Fruit fly (Drosophila melanogaster) whole organism, prepupa: ENCODE data around the gene CG31636.

Source experiments
- CG10669 ChIP-seq: fragments of 200-800 bp; sonication (Bioruptor generic); optimal IDR thresholded peaks from 3 replicates; lab custom pipeline; 2018; ENCODE audit warnings: missing biosample characterization, mild to moderate bottlenecking, missing genetic modification characterization, moderate library complexity
- CG32006 ChIP-seq: fragments of 200-800 bp; sonication (Bioruptor generic); optimal IDR thresholded peaks from 3 replicates; lab custom pipeline; 2017; ENCODE audit warnings: missing biosample characterization, mild to moderate bottlenecking, missing genetic modification characterization
- CG34406 ChIP-seq: fragments of 200-800 bp; sonication (Bioruptor generic); optimal IDR thresholded peaks from 3 replicates; lab custom pipeline; 2016; ENCODE audit warnings: missing biosample characterization, missing genetic modification characterization
- CG3919 ChIP-seq: fragments of 200-800 bp; sonication (Bioruptor generic); optimal IDR thresholded peaks from 3 replicates; lab custom pipeline; 2016; ENCODE audit warnings: missing biosample characterization, missing genetic modification characterization
- CG6792 ChIP-seq: fragments of 200-800 bp; sonication (Bioruptor generic); optimal IDR thresholded peaks from 3 replicates; lab custom pipeline; 2016; ENCODE audit warnings: missing biosample characterization, missing genetic modification characterization
- CG6808 ChIP-seq: fragments of 200-800 bp; sonication (Bioruptor generic); optimal IDR thresholded peaks from 3 replicates; lab custom pipeline; 2017; ENCODE audit warnings: missing biosample characterization, missing genetic modification characterization, mild to moderate bottlenecking, moderate library complexity, missing genetic modification reagents
- CG8119 ChIP-seq: fragments of 200-800 bp; sonication (Bioruptor generic); IDR thresholded peaks from 3 replicates; pipeline ENCODE4 v1.3.6; 2022; ENCODE audit warnings: missing biosample characterization, missing genetic modification characterization
- Eip93F ChIP-seq: fragments of 200-800 bp; sonication (Bioruptor generic); optimal IDR thresholded peaks from 2 replicates; lab custom pipeline; 2016; ENCODE audit warnings: missing biosample characterization, mild to moderate bottlenecking, missing genetic modification characterization
- Ets96B ChIP-seq: fragments of 200-800 bp; optimal IDR thresholded peaks from 2 replicates; lab custom pipeline; 2019; ENCODE audit warnings: missing biosample characterization, mild to moderate bottlenecking, missing genetic modification characterization, moderate library complexity
- Hr38 ChIP-seq: sonication (Bioruptor generic); optimal IDR thresholded peaks from 2 replicates; lab custom pipeline; 2016; ENCODE audit warnings: missing biosample characterization, missing genetic modification characterization
- Hr39 ChIP-seq: fragments of 200-800 bp; sonication (Bioruptor generic); optimal IDR thresholded peaks from 2 replicates; lab custom pipeline; 2016; ENCODE audit warnings: missing biosample characterization, missing genetic modification characterization
- acj6 ChIP-seq: fragments of 200-800 bp; sonication (Bioruptor generic); optimal IDR thresholded peaks from 3 replicates; lab custom pipeline; 2016; ENCODE audit warnings: missing biosample characterization, missing genetic modification characterization
- eg ChIP-seq: fragments of 200-800 bp; sonication (Bioruptor generic); IDR thresholded peaks from 3 replicates; pipeline ENCODE4 v1.3.6; 2022; ENCODE audit warnings: missing biosample characterization, missing genetic modification characterization
- net ChIP-seq: fragments of 200-800 bp; sonication (Bioruptor generic); optimal IDR thresholded peaks from 3 replicates; lab custom pipeline; 2016; ENCODE audit warnings: missing biosample characterization, missing genetic modification characterization
- pdm3 ChIP-seq: fragments of 200-800 bp; sonication (Bioruptor generic); optimal IDR thresholded peaks from 3 replicates; lab custom pipeline; 2016; ENCODE audit warnings: missing biosample characterization, missing genetic modification characterization

CG31636 gene

dm6 chr2L:6610683-6611373 is 47.1 kb downstream of the CG31636 start, which contains the start of gene CG11050 (continued):
- peak; percentile 48 for TF ChIP-seq Ets96B
- peak; percentile 78 for TF ChIP-seq eg
- TF ChIP-seq CG6792 = peak; percentile 40
- TF ChIP-seq CG34406 = peak; percentile 35
- peak; percentile 68; the same call in 2 of the 3 replicates for TF ChIP-seq CG8119
- no peak for TF ChIP-seq CG6808 (GFP tag; lab: Kevin White, UChicago)
- TF ChIP-seq Eip93F (GFP tag; lab: Kevin White, UChicago) = no peak
- peak; percentile 70 for TF ChIP-seq CG32006 (GFP tag; lab: Kevin White, UChicago)
- TF ChIP-seq acj6 (GFP tag; lab: Kevin White, UChicago) = peak; percentile 65
- peak; percentile 71 for TF ChIP-seq pdm3
- no peak for TF ChIP-seq Hr38 (GFP tag; lab: Kevin White, UChicago)
- TF ChIP-seq Hr39 (GFP tag; lab: Kevin White, UChicago) = peak; percentile 75
- TF ChIP-seq CG10669 = peak; percentile 61
- peak; percentile 70 for TF ChIP-seq CG3919 (GFP tag; lab: Kevin White, UChicago)
- TF ChIP-seq net (GFP tag; lab: Kevin White, UChicago) = peak; percentile 80
